Worm (Caenorhabditis elegans) whole organism, L2 larva: ENCODE data around the gene pde-12.

ENCODE experiments used
- C34F6.9 ChIP-seq: fragments of 150-350 bp; optimal IDR thresholded peaks from 2 replicates; lab custom pipeline; 2014; ENCODE audit warnings: missing biosample characterization, missing genetic modification characterization
- aly-2 ChIP-seq: fragments of 150-350 bp; optimal IDR thresholded peaks from 2 replicates; lab custom pipeline; 2014; ENCODE audit warnings: missing biosample characterization, missing genetic modification characterization
- ama-1 ChIP-seq: fragments of 150-350 bp; optimal IDR thresholded peaks from 2 replicates; lab custom pipeline; 2018; ENCODE audit warnings: inconsistent platforms
- ceh-16 ChIP-seq: fragments of 150-350 bp; optimal IDR thresholded peaks from 2 replicates; lab custom pipeline; 2014; ENCODE audit warnings: missing biosample characterization, missing genetic modification characterization
- egl-27 ChIP-seq: sonication (generic microtip); optimal IDR thresholded peaks from 3 replicates; lab custom pipeline; 2017; ENCODE audit warnings: missing biosample characterization, missing genetic modification reagents, missing genetic modification characterization
- elt-1 ChIP-seq: fragments of 150-350 bp; optimal IDR thresholded peaks from 2 replicates; lab custom pipeline; 2014; ENCODE audit warnings: missing biosample characterization, missing genetic modification characterization
- fos-1 ChIP-seq: fragments of 150-350 bp; optimal IDR thresholded peaks from 2 replicates; lab custom pipeline; 2014; ENCODE audit warnings: missing biosample characterization, missing genetic modification characterization
- mab-5 ChIP-seq: fragments of 150-350 bp; optimal IDR thresholded peaks from 2 replicates; lab custom pipeline; 2014; ENCODE audit warnings: missing biosample characterization, missing genetic modification characterization
- mdl-1 ChIP-seq, 2 experiments: fragments of 150-350 bp in 1 of 2; sonication (generic microtip) in 1 of 2; optimal IDR thresholded peaks; 2 replicates each; lab custom pipeline; 2017; ENCODE audit warnings: missing biosample characterization in 2 of 2, missing genetic modification characterization in 2 of 2
- nhr-12 ChIP-seq: fragments of 150-350 bp; optimal IDR thresholded peaks from 2 replicates; lab custom pipeline; 2014; ENCODE audit warnings: missing biosample characterization, missing genetic modification characterization
- unc-62 ChIP-seq: fragments of 150-350 bp; optimal IDR thresholded peaks from 2 replicates; lab custom pipeline; 2014; ENCODE audit warnings: missing biosample characterization, missing genetic modification reagents, missing genetic modification characterization
- zag-1 ChIP-seq: fragments of 150-350 bp; optimal IDR thresholded peaks from 2 replicates; lab custom pipeline; 2014; ENCODE audit warnings: missing biosample characterization, missing genetic modification characterization

DNA sequence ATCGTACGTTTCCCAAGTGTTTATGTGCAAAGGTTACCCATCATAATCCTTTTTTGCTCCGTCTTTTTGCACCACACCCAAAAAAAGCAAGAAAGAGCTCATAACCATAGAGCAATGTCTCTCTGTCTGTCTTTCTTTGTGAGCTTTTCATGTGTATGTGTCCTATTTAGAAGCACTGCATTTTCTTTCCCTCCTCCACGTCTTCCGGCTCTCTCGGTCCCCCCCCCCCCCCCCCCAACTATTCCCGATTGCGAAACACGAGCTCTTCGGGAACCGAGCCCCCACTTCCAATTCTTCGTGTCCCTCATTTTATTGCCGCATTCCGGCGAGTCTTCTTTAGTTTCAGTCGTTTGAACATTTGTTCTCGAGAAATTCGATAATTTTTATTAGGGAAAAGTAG lies 38.0 kb downstream of the pde-12 start:
- TF ChIP-seq mab-5 (no peak), zag-1 (tag; lab: Kevin White, UChicago) (no peak), ceh-16 (tag; lab: Kevin White, UChicago) (no peak), elt-1 (no peak), aly-2 (tag; lab: Kevin White, UChicago) (no peak), unc-62 (GFP tag; lab: Kevin White, UChicago) (no peak), ama-1 (lab: Kevin White, UChicago) (no peak), nhr-12 (no peak), egl-27 (tag; lab: Kevin White, UChicago) (no peak), mdl-1 (tag; optimal IDR thresholded peaks at IDR 0.05; lab: Kevin White, UChicago) (no peak), C34F6.9 (tag; lab: Kevin White, UChicago) (no peak), fos-1 (tag; lab: Kevin White, UChicago) (no peak)
